Fruit fly (Drosophila melanogaster) whole organism, adult: ENCODE results near the gene colt.

Experiments used
- CG11617 ChIP-seq: fragments of 200-800 bp; sonication (Bioruptor generic); optimal IDR thresholded peaks from 2 replicates; lab custom pipeline; 2017; ENCODE audit warnings: mild to moderate bottlenecking, missing biosample characterization, missing genetic modification reagents, missing genetic modification characterization
- CG12768 ChIP-seq: fragments of 200-800 bp; sonication (Bioruptor generic); optimal IDR thresholded peaks from 2 replicates; lab custom pipeline; 2017; ENCODE audit warnings: missing biosample characterization, missing genetic modification characterization, mild to moderate bottlenecking, moderate library complexity, missing genetic modification reagents
- CG14711 ChIP-seq: fragments of 200-800 bp; sonication (Bioruptor generic); optimal IDR thresholded peaks from 2 replicates; lab custom pipeline; 2018; ENCODE audit warnings: missing biosample characterization, mild to moderate bottlenecking, missing genetic modification characterization, moderate library complexity
- CG1620 ChIP-seq: fragments of 200-800 bp; sonication (Bioruptor generic); optimal IDR thresholded peaks from 2 replicates; lab custom pipeline; 2016; ENCODE audit warnings: missing biosample characterization, missing genetic modification characterization
- CG33017 ChIP-seq: fragments of 200-800 bp; sonication (Bioruptor generic); optimal IDR thresholded peaks from 2 replicates; lab custom pipeline; 2018; ENCODE audit warnings: missing biosample characterization, mild to moderate bottlenecking, missing genetic modification characterization, moderate library complexity
- CG7045 ChIP-seq: fragments of 200-800 bp; sonication (Bioruptor generic); optimal IDR thresholded peaks from 2 replicates; lab custom pipeline; 2017; ENCODE audit warnings: missing biosample characterization, mild to moderate bottlenecking, missing genetic modification characterization
- Crg-1 ChIP-seq: fragments of 200-800 bp; sonication (Bioruptor generic); optimal IDR thresholded peaks from 2 replicates; lab custom pipeline; 2016; ENCODE audit warnings: missing biosample characterization, missing genetic modification characterization
- Hr96 ChIP-seq: fragments of 200-800 bp; sonication (Bioruptor generic); optimal IDR thresholded peaks from 2 replicates; lab custom pipeline; 2016; ENCODE audit warnings: missing biosample characterization, missing genetic modification characterization
- Mnt ChIP-seq: fragments of 200-800 bp; sonication (Bioruptor generic); optimal IDR thresholded peaks from 2 replicates; lab custom pipeline; 2016; ENCODE audit warnings: missing biosample characterization, mild to moderate bottlenecking, missing genetic modification characterization
- cic ChIP-seq: fragments of 200-800 bp; sonication (Bioruptor generic); optimal IDR thresholded peaks from 2 replicates; lab custom pipeline; 2017; ENCODE audit warnings: missing biosample characterization, mild to moderate bottlenecking, missing genetic modification characterization, moderate library complexity
- cnc ChIP-seq, 2 experiments: fragments of >200 bp; optimal IDR thresholded peaks; 2 replicates each; lab custom pipeline; 2017
- kay ChIP-seq: fragments of 200-800 bp; sonication (Bioruptor generic); peaks from one replicate; lab custom pipeline; 2016; ENCODE audit warnings: missing biosample characterization, missing genetic modification characterization, borderline replicate concordance
- ovo ChIP-seq: fragments of 200-800 bp; sonication (Bioruptor generic); optimal IDR thresholded peaks from 2 replicates; lab custom pipeline; 2016; ENCODE audit warnings: missing biosample characterization, missing genetic modification characterization
- toe ChIP-seq: fragments of 200-800 bp; sonication (Bioruptor generic); optimal IDR thresholded peaks from 2 replicates; lab custom pipeline; 2016; ENCODE audit warnings: missing biosample characterization, missing genetic modification characterization

dm6 chr2L:2744852-2745251 lies 25.0 kb downstream of the colt start, which contains the start of the genes CG9961 and Cwc25:
- TF ChIP-seq Crg-1 (GFP tag; lab: Kevin White, UChicago) = no peak
- TF ChIP-seq ovo = no peak
- TF ChIP-seq CG7045 (GFP tag; lab: Kevin White, UChicago) = no peak
- no peak for TF ChIP-seq Hr96 (GFP tag; lab: Kevin White, UChicago)
- no peak for TF ChIP-seq cnc (optimal IDR thresholded peaks at IDR 0.05; lab: Kevin White, UChicago)
- TF ChIP-seq toe (GFP tag; lab: Kevin White, UChicago) = no peak
- TF ChIP-seq CG14711 (tag; lab: Kevin White, UChicago) = peak; percentile 3
- no peak for TF ChIP-seq kay (GFP tag; lab: Kevin White, UChicago)
- no peak for TF ChIP-seq CG33017
- no peak for TF ChIP-seq cic (GFP tag; lab: Kevin White, UChicago)
- no peak for TF ChIP-seq CG11617 (GFP tag; lab: Kevin White, UChicago)
- no peak for TF ChIP-seq CG12768 (GFP tag; lab: Kevin White, UChicago)
- TF ChIP-seq CG1620 (GFP tag; lab: Kevin White, UChicago) = no peak
- no peak for TF ChIP-seq Mnt
